Worm (Caenorhabditis elegans) whole organism, young adult: ENCODE measurements around the gene W09D10.4.

ENCODE experiments used
- C17E4.6 ChIP-seq: fragments of 200-800 bp; sonication (Bioruptor generic); IDR thresholded peaks from 2 replicates; pipeline ENCODE4 v1.3.6; 2022; ENCODE audit warnings: missing genetic modification reagents, missing genetic modification characterization, missing compliant biosample characterization
- D2030.7 ChIP-seq: fragments of 200-800 bp; sonication (Bioruptor generic); IDR thresholded peaks from 2 replicates; pipeline ENCODE4 v1.3.6; 2022; ENCODE audit warnings: missing genetic modification reagents, missing genetic modification characterization, missing compliant biosample characterization
- F22D6.2 ChIP-seq: sonication (generic microtip); optimal IDR thresholded peaks from 2 replicates; lab custom pipeline; 2016; ENCODE audit warnings: mild to moderate bottlenecking, missing genetic modification characterization, missing compliant biosample characterization
- F33H1.4 ChIP-seq: fragments of 200-800 bp; sonication (Bioruptor generic); IDR thresholded peaks from 2 replicates; pipeline ENCODE4 v1.3.6; 2022; ENCODE audit warnings: missing genetic modification reagents, missing genetic modification characterization, missing compliant biosample characterization
- F37B4.10 ChIP-seq: fragments of 200-800 bp; sonication (Bioruptor generic); IDR thresholded peaks from 2 replicates; pipeline ENCODE4 v1.3.6; 2022; ENCODE audit warnings: missing genetic modification characterization, missing compliant biosample characterization
- F39B2.1 ChIP-seq: fragments of 200-800 bp; sonication (Bioruptor generic); IDR thresholded peaks from 2 replicates; pipeline ENCODE4 v1.3.6; 2022; ENCODE audit warnings: missing genetic modification reagents, missing genetic modification characterization, missing compliant biosample characterization
- F55B11.4 ChIP-seq: sonication (generic microtip); optimal IDR thresholded peaks from 2 replicates; lab custom pipeline; 2016; ENCODE audit warnings: missing compliant biosample characterization, missing genetic modification characterization, borderline replicate concordance; ENCODE audit not compliant: insufficient read depth
- Y53F4B.3 ChIP-seq: fragments of 200-800 bp; sonication (Bioruptor generic); IDR thresholded peaks from 2 replicates; pipeline ENCODE4 v1.3.6; 2022; ENCODE audit warnings: missing genetic modification reagents, missing genetic modification characterization, missing compliant biosample characterization
- Y56A3A.18 ChIP-seq: fragments of 200-800 bp; sonication (Bioruptor generic); IDR thresholded peaks from 2 replicates; pipeline ENCODE4 v1.3.6; 2022; ENCODE audit warnings: missing genetic modification reagents, missing genetic modification characterization, missing compliant biosample characterization
- Y67H2A.10 ChIP-seq: fragments of 200-800 bp; sonication (Bioruptor generic); conservative IDR thresholded peaks from 2 replicates; pipeline ENCODE4 v1.3.6; 2022; ENCODE audit warnings: missing genetic modification reagents, missing genetic modification characterization, missing compliant biosample characterization
- ZK185.1 ChIP-seq: sonication (generic microtip); optimal IDR thresholded peaks from 2 replicates; lab custom pipeline; 2016; ENCODE audit warnings: mild to moderate bottlenecking, missing genetic modification characterization, missing compliant biosample characterization; ENCODE audit not compliant: poor library complexity, severe bottlenecking
- aptf-2 ChIP-seq: fragments of 200-800 bp; sonication (Bioruptor generic); conservative IDR thresholded peaks from 2 replicates; pipeline ENCODE4 v1.3.6; 2022; ENCODE audit warnings: missing genetic modification reagents, missing genetic modification characterization, missing compliant biosample characterization
- attf-3 ChIP-seq: fragments of 200-800 bp; sonication (Bioruptor generic); conservative IDR thresholded peaks from 2 replicates; pipeline ENCODE4 v1.3.6; 2022; ENCODE audit warnings: missing genetic modification reagents, missing genetic modification characterization, missing compliant biosample characterization
- attf-6 ChIP-seq: fragments of 200-800 bp; sonication (Bioruptor generic); IDR thresholded peaks from 2 replicates; pipeline ENCODE4 v1.3.6; 2022; ENCODE audit warnings: missing genetic modification reagents, missing genetic modification characterization, missing compliant biosample characterization
- cebp-2 ChIP-seq: fragments of 200-800 bp; sonication (Bioruptor generic); IDR thresholded peaks from 2 replicates; pipeline ENCODE4 v1.3.6; 2022; ENCODE audit warnings: missing genetic modification characterization, missing compliant biosample characterization
- ceh-58 ChIP-seq: fragments of 200-800 bp; sonication (Bioruptor generic); IDR thresholded peaks from 2 replicates; pipeline ENCODE4 v1.3.6; 2022; ENCODE audit warnings: missing genetic modification characterization, missing compliant biosample characterization
- efl-1 ChIP-seq: fragments of 150-350 bp; optimal IDR thresholded peaks from 2 replicates; lab custom pipeline; 2014; ENCODE audit warnings: missing biosample characterization, missing genetic modification reagents, missing genetic modification characterization
- egl-44 ChIP-seq: fragments of 200-800 bp; sonication (Bioruptor generic); IDR thresholded peaks from 2 replicates; pipeline ENCODE4 v1.3.6; 2022; ENCODE audit warnings: missing genetic modification reagents, missing genetic modification characterization, missing compliant biosample characterization
- ekl-4 ChIP-seq: fragments of 200-800 bp; sonication (Bioruptor generic); IDR thresholded peaks from 2 replicates; pipeline ENCODE4 v1.3.6; 2022; ENCODE audit warnings: missing genetic modification reagents, missing genetic modification characterization, missing compliant biosample characterization
- gei-17 ChIP-seq: fragments of 200-800 bp; sonication (Bioruptor generic); optimal IDR thresholded peaks from 2 replicates; lab custom pipeline; 2018; ENCODE audit warnings: mild to moderate bottlenecking, missing genetic modification characterization, missing compliant biosample characterization
- hmg-1.2 ChIP-seq: fragments of 200-800 bp; sonication (Bioruptor generic); IDR thresholded peaks from 2 replicates; pipeline ENCODE4 v1.3.6; 2022; ENCODE audit warnings: missing genetic modification reagents, missing genetic modification characterization, missing compliant biosample characterization
- lag-1 ChIP-seq: fragments of 200-800 bp; sonication (Bioruptor generic); IDR thresholded peaks from 2 replicates; pipeline ENCODE4 v1.3.6; 2022; ENCODE audit warnings: missing genetic modification reagents, missing genetic modification characterization, missing compliant biosample characterization
- let-607 ChIP-seq, 2 experiments: fragments of 200-800 bp in 1 of 2; sonication (Bioruptor generic) in 1 of 2; sonication (generic microtip) in 1 of 2; optimal IDR thresholded peaks; 2 replicates each; lab custom pipeline; 2016 to 2018; ENCODE audit warnings: mild to moderate bottlenecking in 2 of 2, missing compliant biosample characterization in 2 of 2, missing genetic modification characterization in 2 of 2, moderate library complexity in 2 of 2, missing genotype in 1 of 2
- lin-35 ChIP-seq, 3 experiments: fragments of 150-350 bp in 2 of 3; sonication (generic microtip) in 1 of 3; optimal IDR thresholded peaks; 2 replicates each; lab custom pipeline; 2014 to 2018; ENCODE audit warnings: missing biosample characterization in 3 of 3, missing genetic modification characterization in 3 of 3, missing genetic modification reagents in 3 of 3
- madf-10 ChIP-seq: sonication (generic microtip); optimal IDR thresholded peaks from 2 replicates; lab custom pipeline; 2016; ENCODE audit warnings: mild to moderate bottlenecking, missing genetic modification characterization, missing compliant biosample characterization
- madf-8 ChIP-seq: fragments of 200-800 bp; sonication (Bioruptor generic); conservative IDR thresholded peaks from 2 replicates; pipeline ENCODE4 v1.3.6; 2022; ENCODE audit warnings: missing genetic modification reagents, missing genetic modification characterization, missing compliant biosample characterization
- mel-28 ChIP-seq: sonication (generic microtip); optimal IDR thresholded peaks from 2 replicates; lab custom pipeline; 2016; ENCODE audit warnings: borderline replicate concordance, mild to moderate bottlenecking, missing genetic modification characterization, missing compliant biosample characterization
- mes-4 ChIP-seq: sonication (generic microtip); optimal IDR thresholded peaks from 2 replicates; lab custom pipeline; 2016; ENCODE audit warnings: missing genotype, missing genetic modification characterization, missing compliant biosample characterization
- mxl-1 ChIP-seq: sonication (generic microtip); optimal IDR thresholded peaks from 2 replicates; lab custom pipeline; 2016; ENCODE audit warnings: missing genetic modification characterization, missing compliant biosample characterization
- nhr-90 ChIP-seq: sonication (generic microtip); optimal IDR thresholded peaks from 2 replicates; lab custom pipeline; 2016; ENCODE audit warnings: missing genotype, mild to moderate bottlenecking, missing genetic modification characterization, missing compliant biosample characterization
- pha-4 ChIP-seq: fragments of 150-350 bp; sonication (generic microtip); optimal IDR thresholded peaks from 2 replicates; lab custom pipeline; 2014; ENCODE audit warnings: missing biosample characterization, missing genetic modification reagents, missing genetic modification characterization
- rec-8 ChIP-seq, 2 experiments: sonication (generic microtip); optimal IDR thresholded peaks; 2 replicates each; lab custom pipeline; 2016; ENCODE audit warnings: mild to moderate bottlenecking in 2 of 2, missing genetic modification characterization in 2 of 2, missing genetic modification reagents in 2 of 2, missing genotype in 2 of 2, missing biosample characterization in 1 of 2, missing compliant biosample characterization in 1 of 2, moderate library complexity in 1 of 2
- sdz-38 ChIP-seq: sonication (generic microtip); optimal IDR thresholded peaks from 2 replicates; lab custom pipeline; 2016; ENCODE audit warnings: missing genotype, missing genetic modification characterization, missing compliant biosample characterization
- snpc-1.1 ChIP-seq: sonication (generic microtip); optimal IDR thresholded peaks from 2 replicates; lab custom pipeline; 2017; ENCODE audit warnings: missing genetic modification characterization, mild to moderate bottlenecking, missing compliant biosample characterization, antibody characterized with exemption, moderate library complexity, missing genotype, missing genetic modification reagents; ENCODE audit not compliant: insufficient read depth
- tbx-9 ChIP-seq: sonication (generic microtip); optimal IDR thresholded peaks from 2 replicates; lab custom pipeline; 2016; ENCODE audit warnings: borderline replicate concordance, missing genetic modification characterization, inconsistent platforms, missing compliant biosample characterization
- xnd-1 ChIP-seq: sonication (generic microtip); optimal IDR thresholded peaks from 2 replicates; lab custom pipeline; 2016; ENCODE audit warnings: missing genotype, missing genetic modification reagents, missing genetic modification characterization, missing compliant biosample characterization
- ztf-22 ChIP-seq: fragments of 200-800 bp; sonication (Bioruptor generic); optimal IDR thresholded peaks from 2 replicates; lab custom pipeline; 2018; ENCODE audit warnings: mild to moderate bottlenecking, missing genetic modification characterization, moderate library complexity, missing compliant biosample characterization

W09D10.4 gene

DNA sequence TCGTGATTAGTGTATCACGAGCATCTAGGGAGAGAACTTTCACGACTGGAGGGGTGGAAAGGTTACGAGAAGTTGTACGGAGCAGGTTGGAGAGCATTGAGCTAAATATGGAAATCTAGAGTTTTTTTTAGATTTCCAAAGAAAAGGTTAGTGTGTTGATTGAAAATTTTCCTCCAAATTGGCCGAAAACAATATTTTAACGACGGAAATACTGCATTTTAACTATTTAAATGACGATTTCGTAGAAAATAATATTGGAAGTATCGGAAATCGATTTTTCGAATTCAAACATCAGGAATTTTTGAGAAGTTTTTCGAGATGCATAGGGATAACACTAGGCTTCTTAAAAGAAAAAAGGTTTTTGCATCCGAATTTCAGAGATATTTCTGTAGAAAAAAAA lies 42.4 kb upstream of the W09D10.4 start, which contains the start of gene K01G5.10:
TSS of gene K01G5.10 (minus strand) at position 101 of the 400 bp plus-strand sequence.
- TF ChIP-seq attf-6 = no peak
- no peak for TF ChIP-seq mes-4 (tag; lab: Kevin White, UChicago)
- TF ChIP-seq ceh-58 = no peak
- no peak for TF ChIP-seq F22D6.2 (tag; lab: Kevin White, UChicago)
- no peak for TF ChIP-seq nhr-90 (tag; lab: Kevin White, UChicago)
- TF ChIP-seq aptf-2 = no peak
- no peak for TF ChIP-seq xnd-1 (tag; lab: Kevin White, UChicago)
- TF ChIP-seq hmg-1.2 (GFP tag; lab: Robert Waterston, UW) = no peak
- TF ChIP-seq lag-1 = no peak
- no peak for TF ChIP-seq madf-8 (GFP tag; lab: Robert Waterston, UW)
- no peak for TF ChIP-seq F33H1.4 (GFP tag; lab: Robert Waterston, UW)
- TF ChIP-seq D2030.7 (GFP tag; lab: Robert Waterston, UW) = no peak
- no peak for TF ChIP-seq attf-3 (GFP tag; lab: Robert Waterston, UW)
- TF ChIP-seq cebp-2 (GFP tag; lab: Robert Waterston, UW) = no peak
- no peak for TF ChIP-seq mxl-1 (tag; lab: Kevin White, UChicago)
- TF ChIP-seq pha-4 = no peak
- no peak for TF ChIP-seq egl-44 (GFP tag; lab: Robert Waterston, UW)
- TF ChIP-seq efl-1 (GFP tag; lab: Kevin White, UChicago) = no peak

DNA sequence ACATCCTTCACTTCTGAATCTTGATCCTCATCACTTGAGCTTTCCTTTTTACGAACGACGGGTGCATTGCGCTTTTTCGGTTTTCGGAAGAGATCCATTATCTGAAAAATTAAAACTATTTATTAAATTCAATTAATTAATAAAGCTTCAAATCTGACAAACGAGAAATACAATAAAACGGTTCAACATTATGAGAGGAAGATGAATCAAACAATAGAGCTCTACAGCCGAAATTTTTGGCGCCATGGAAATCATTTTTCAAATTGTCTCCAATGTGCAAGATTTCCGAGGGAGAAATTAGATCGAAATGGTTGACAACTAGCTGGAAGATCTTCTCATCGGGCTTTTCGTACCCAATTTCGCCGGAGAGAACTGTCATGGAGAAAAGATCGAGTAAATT lies 41.5 kb upstream of the W09D10.4 start, which contains the start of gene rnf-113:
TSS of gene rnf-113 (minus strand) at position 101 of the 400 bp plus-strand sequence.
- no peak for TF ChIP-seq F55B11.4 (tag; lab: Kevin White, UChicago)
- no peak for TF ChIP-seq Y53F4B.3 (GFP tag; lab: Robert Waterston, UW)
- TF ChIP-seq ztf-22 (GFP tag; lab: Kevin White, UChicago) = no peak
- TF ChIP-seq tbx-9 = no peak
- TF ChIP-seq madf-10 (tag; lab: Kevin White, UChicago) = no peak
- no peak for TF ChIP-seq mel-28
- TF ChIP-seq ZK185.1 = no peak
- TF ChIP-seq let-607 (tag; optimal IDR thresholded peaks at IDR 0.05; lab: Kevin White, UChicago) = no peak
- TF ChIP-seq snpc-1.1 (tag; lab: Kevin White, UChicago) = no peak
- no peak for TF ChIP-seq rec-8 (tag; optimal IDR thresholded peaks at IDR 0.05; lab: Kevin White, UChicago)
- no peak for TF ChIP-seq Y56A3A.18
- TF ChIP-seq F37B4.10 = no peak
- TF ChIP-seq C17E4.6 (GFP tag; lab: Robert Waterston, UW) = no peak

DNA sequence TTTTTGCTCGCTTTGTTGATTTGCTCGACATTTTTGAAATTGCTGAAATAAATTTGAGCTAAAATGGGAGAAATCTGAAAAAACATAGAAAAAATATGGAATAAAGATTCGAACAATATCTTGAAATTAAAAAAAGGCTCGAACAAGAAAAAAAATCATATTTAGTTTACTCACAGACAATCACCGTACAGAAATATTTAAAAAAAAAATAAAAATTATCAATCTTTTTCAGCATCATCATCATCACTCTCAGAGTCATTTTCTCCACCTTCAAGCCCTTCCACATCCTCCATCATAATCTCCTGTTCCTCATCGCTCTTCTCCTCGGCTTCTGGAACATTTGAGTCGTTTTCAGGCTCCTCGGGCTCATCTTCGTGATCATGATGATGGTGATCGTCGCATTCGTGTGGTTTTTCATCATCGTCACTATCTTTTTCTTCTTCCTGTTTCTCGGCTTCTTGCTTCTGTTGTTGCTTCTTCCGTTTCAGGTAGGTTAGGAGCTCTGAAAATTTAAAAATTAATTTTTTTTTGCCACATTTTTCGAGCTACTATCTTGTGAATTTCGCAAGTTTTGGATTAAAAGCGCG lies 39.6 kb upstream of the W09D10.4 start, which contains the start of gene hpl-2:
TSS of gene hpl-2 (minus strand) at position 51 of the 587 bp plus-strand sequence.
- TF ChIP-seq lin-35 (GFP tag; optimal IDR thresholded peaks at IDR 0.05; lab: Kevin White, UChicago) = peak in 1 of 3 experiments; percentile 36
- no peak for TF ChIP-seq F55B11.4 (tag; lab: Kevin White, UChicago)

DNA sequence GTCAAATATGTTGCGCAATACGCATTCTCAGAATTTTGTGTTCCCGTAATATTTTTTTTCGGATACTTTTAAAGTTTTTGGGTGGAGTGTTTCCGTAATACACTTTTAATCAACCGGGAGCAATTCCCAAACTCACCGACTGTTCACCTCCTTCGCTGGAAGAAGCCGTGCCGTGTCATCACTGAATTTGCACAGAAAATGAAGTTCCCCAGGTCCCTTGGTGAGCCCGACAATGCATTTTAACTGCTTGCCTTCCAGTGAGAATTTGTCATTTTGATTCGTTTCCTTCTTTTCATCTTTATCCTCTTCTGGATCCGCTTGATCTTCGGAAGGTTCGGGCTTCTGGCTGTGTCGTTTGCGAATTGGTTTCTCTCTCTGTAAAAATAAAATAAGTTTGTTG lies 38.4 kb upstream of the W09D10.4 start:
- TF ChIP-seq gei-17 (GFP tag; lab: Kevin White, UChicago) (no peak), Y67H2A.10 (GFP tag; lab: Robert Waterston, UW) (no peak), ekl-4 (GFP tag; lab: Robert Waterston, UW) (no peak), madf-8 (GFP tag; lab: Robert Waterston, UW) (no peak), attf-3 (GFP tag; lab: Robert Waterston, UW) (no peak), F39B2.1 (GFP tag; lab: Robert Waterston, UW) (no peak), F33H1.4 (GFP tag; lab: Robert Waterston, UW) (no peak), sdz-38 (tag; lab: Kevin White, UChicago) (no peak), xnd-1 (tag; lab: Kevin White, UChicago) (no peak)
